Worm (Caenorhabditis elegans) whole organism, mixed stage, embryonic: Measurements from ENCODE around the gene melo-1.
"Not testable (repeated sequence)": the region's sequence is repeated elsewhere in the genome, so short reads cannot be mapped to it uniquely, and the experiment has no call there.

Source experiments
- M03D4.4 ChIP-seq: sonication (generic microtip); optimal IDR thresholded peaks from 2 replicates; lab custom pipeline; 2017; ENCODE audit warnings: mild to moderate bottlenecking, missing genetic modification characterization, missing compliant biosample characterization
- blmp-1 ChIP-seq: fragments of 150-350 bp; optimal IDR thresholded peaks from 2 replicates; lab custom pipeline; 2014; ENCODE audit warnings: missing biosample characterization, missing genetic modification characterization
- lin-13 ChIP-seq: fragments of 150-350 bp; optimal IDR thresholded peaks from 2 replicates; lab custom pipeline; 2014; ENCODE audit warnings: missing biosample characterization, missing genetic modification characterization
- lsy-2 ChIP-seq: fragments of 150-350 bp; optimal IDR thresholded peaks from 2 replicates; lab custom pipeline; 2014; ENCODE audit warnings: missing biosample characterization, missing genetic modification characterization
- mls-2 ChIP-seq: sonication (generic microtip); optimal IDR thresholded peaks from 2 replicates; lab custom pipeline; 2016; ENCODE audit warnings: mild to moderate bottlenecking, missing genetic modification characterization, moderate library complexity, missing compliant biosample characterization
- nhr-237 ChIP-seq: fragments of 150-350 bp; optimal IDR thresholded peaks from 2 replicates; lab custom pipeline; 2014; ENCODE audit warnings: missing biosample characterization, missing genetic modification characterization
- nhr-28 ChIP-seq: fragments of 150-350 bp; optimal IDR thresholded peaks from 2 replicates; lab custom pipeline; 2014; ENCODE audit warnings: missing biosample characterization, missing genetic modification characterization
- nhr-76 ChIP-seq: sonication (generic microtip); optimal IDR thresholded peaks from 2 replicates; lab custom pipeline; 2017; ENCODE audit warnings: missing biosample characterization, missing genetic modification characterization
- unc-62 ChIP-seq: fragments of 150-350 bp; optimal IDR thresholded peaks from 2 replicates; lab custom pipeline; 2014; ENCODE audit warnings: missing biosample characterization, missing genetic modification reagents, missing genetic modification characterization

ce11 chrIV:14774454-14774853 is 12.4 kb upstream of the melo-1 start, which contains the start of gene Y57G11C.51:
- not testable (repeated sequence) for TF ChIP-seq nhr-237; lin-13; blmp-1 (tag; lab: Kevin White, UChicago); nhr-76 (tag; lab: Kevin White, UChicago); M03D4.4; unc-62 (GFP tag; lab: Kevin White, UChicago); mls-2; nhr-28 (tag; lab: Kevin White, UChicago); lsy-2 (tag; lab: Kevin White, UChicago)
